Worm (Caenorhabditis elegans): ENCODE measurements around the gene F56D2.5.

DNA sequence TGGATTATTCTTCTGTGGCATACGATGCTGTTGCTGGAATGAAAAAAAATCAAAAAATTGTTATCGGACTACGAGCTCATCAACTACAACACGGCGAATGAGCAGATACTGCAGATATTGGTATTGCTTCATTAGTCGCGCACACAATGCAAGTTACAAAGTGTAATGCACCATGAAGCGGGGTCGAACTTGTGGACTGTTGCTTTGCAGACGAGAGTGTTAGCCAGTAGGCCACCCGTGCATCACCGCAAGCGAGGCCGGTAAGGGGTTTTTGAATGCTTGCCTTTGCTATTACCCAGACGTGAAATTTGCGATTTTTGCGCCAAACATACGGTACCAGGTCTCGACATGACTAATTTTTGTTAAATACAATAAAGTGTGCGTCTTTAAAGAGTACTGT lies 20.8 kb upstream of the F56D2.5 start:
- TF ChIP-seq lin-11 (tag; optimal IDR thresholded peaks at IDR 0.05) (peak; percentile 91), dmd-4 (tag; optimal IDR thresholded peaks at IDR 0.05; ENCODE audit: borderline replicate concordance) (peak; percentile 83), ama-1 (optimal IDR thresholded peaks at IDR 0.05) (no peak)
